Fruit fly (Drosophila melanogaster) whole organism: ENCODE measurements around the gene CG32856.

Experiments
- CG8478 ChIP-seq: fragments of >200 bp; optimal IDR thresholded peaks from 2 replicates; lab custom pipeline; 2018; ENCODE audit warnings: inconsistent platforms
- Dll ChIP-seq: fragments of >200 bp; optimal IDR thresholded peaks from 2 replicates; lab custom pipeline; 2017
- EcR ChIP-seq, 2 experiments: fragments of >200 bp; optimal IDR thresholded peaks; 2 replicates each; lab custom pipeline; 2017; ENCODE audit warnings: missing biosample characterization in 2 of 2, missing genetic modification characterization in 2 of 2, missing genetic modification reagents in 2 of 2
- pan ChIP-seq: fragments of >200 bp; optimal IDR thresholded peaks from 2 replicates; lab custom pipeline; 2017
- psq ChIP-seq: fragments of >200 bp; optimal IDR thresholded peaks from 2 replicates; lab custom pipeline; 2017
- usp ChIP-seq: fragments of >200 bp; optimal IDR thresholded peaks from 2 replicates; lab custom pipeline; 2017; ENCODE audit warnings: missing biosample characterization, missing genetic modification characterization, mixed read lengths

Gene CG32856

DNA sequence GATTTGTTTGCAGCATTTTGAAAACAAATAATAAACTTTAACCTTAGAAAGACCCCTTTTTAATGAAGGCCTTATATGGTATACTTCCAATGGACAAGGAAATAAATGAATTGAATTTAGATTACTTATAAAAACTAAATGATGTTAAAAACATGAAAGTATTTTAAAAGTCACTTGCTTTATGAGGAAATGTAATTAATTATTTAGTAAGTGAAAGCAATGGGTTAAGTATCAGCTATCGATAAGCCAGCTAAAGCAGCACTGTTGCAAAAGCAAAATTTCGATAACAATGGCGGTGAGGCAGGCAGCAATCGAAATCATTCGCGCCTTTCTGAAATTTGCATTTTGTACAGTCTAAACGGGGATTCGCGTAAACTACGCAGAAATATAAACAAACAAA is at the start of gene CG32856, which contains the start of gene Rbf2:
TSS of gene CG32856 (minus strand) at position 183 of the 400 bp plus-strand sequence.
TSS of gene Rbf2 (plus strand) at position 278 of the 400 bp plus-strand sequence.
- TF ChIP-seq Dll (no peak), CG8478 (no peak), pan (lab: Kevin White, UChicago) (no peak), usp (GFP tag; lab: Kevin White, UChicago) (no peak), psq (lab: Kevin White, UChicago) (no peak), EcR (GFP tag; optimal IDR thresholded peaks at IDR 0.05; lab: Kevin White, UChicago) (no peak)

DNA sequence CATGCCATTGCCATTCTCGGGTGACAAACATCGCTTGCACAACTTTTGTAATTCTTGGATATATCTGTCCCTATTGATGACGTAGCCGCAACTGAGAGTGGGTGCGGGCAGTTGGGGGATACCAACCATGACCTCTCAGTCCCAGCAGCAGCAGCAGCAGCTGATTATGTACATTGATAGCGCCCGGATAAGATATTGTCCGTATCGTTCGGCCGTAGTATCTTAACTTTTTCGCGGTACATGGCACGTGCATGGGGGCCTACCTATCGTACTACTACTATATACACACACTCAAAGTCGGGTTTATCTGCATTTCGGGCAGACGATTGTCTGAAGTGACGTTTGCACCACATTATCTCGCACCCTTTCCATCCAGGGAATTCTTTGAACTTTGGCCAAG is 49.4 kb upstream of the CG32856 start:
- TF ChIP-seq usp (GFP tag; lab: Kevin White, UChicago) (no peak), pan (lab: Kevin White, UChicago) (no peak), EcR (GFP tag; optimal IDR thresholded peaks at IDR 0.05; lab: Kevin White, UChicago) (no peak), CG8478 (no peak), Dll (no peak), psq (lab: Kevin White, UChicago) (no peak)

DNA sequence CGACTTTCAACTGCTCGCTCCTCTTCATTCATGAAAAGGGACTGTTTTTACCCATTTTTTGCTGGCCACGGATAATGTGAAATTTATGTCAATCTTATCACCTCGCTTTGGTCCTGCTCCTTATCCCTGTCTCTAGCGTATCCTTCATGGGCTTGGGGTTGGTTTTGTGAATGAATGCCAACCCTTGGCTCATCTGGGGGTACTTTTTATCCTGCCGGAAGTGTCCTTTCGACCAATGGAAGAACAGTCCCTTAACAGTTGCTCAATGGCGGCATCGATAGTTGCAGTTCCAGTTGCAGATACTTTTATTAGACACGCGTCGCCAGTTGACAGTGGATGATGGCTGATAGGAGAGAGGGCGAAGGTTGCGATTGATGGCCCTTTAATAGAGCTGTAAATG is 48.4 kb upstream of the CG32856 start:
- TF ChIP-seq pan (lab: Kevin White, UChicago) (no peak), EcR (GFP tag; optimal IDR thresholded peaks at IDR 0.05; lab: Kevin White, UChicago) (no peak), usp (GFP tag; lab: Kevin White, UChicago) (no peak), CG8478 (no peak), psq (lab: Kevin White, UChicago) (no peak), Dll (no peak)

DNA sequence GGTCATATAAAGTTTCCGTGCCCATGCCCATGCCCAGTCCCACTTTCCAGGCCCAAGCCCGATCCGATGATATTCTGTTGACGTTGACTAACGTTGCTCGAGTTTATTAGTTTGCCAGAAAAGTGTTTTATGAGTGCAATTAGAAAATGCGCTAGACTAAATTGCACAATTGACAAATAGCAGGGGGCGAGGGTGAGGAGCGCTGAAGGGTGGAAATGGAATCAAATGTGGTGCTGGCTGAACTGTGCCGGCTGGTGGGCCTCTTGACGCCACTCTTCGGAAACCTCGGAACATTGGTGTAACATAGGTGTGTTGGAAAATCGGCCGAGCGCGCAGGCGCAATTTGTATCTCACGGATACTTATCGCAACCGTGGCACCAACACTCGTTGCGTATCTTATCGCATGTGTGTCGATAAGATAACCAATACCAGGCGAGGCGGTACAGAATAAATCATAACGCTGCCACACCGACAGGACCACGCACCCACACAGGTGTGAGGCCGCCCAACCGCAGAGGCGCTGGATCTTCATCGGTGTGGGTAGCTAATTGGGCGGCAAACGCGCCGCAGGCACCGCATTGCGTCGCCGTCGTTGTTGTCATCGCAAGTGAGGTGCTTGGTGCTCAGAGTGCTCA is 46.7 kb upstream of the CG32856 start:
- no peak for TF ChIP-seq EcR (GFP tag; optimal IDR thresholded peaks at IDR 0.05; lab: Kevin White, UChicago)
- no peak for TF ChIP-seq Dll
- no peak for TF ChIP-seq pan (lab: Kevin White, UChicago)
- no peak for TF ChIP-seq usp (GFP tag; lab: Kevin White, UChicago)
- TF ChIP-seq psq (lab: Kevin White, UChicago), result no peak
- no peak for TF ChIP-seq CG8478

DNA sequence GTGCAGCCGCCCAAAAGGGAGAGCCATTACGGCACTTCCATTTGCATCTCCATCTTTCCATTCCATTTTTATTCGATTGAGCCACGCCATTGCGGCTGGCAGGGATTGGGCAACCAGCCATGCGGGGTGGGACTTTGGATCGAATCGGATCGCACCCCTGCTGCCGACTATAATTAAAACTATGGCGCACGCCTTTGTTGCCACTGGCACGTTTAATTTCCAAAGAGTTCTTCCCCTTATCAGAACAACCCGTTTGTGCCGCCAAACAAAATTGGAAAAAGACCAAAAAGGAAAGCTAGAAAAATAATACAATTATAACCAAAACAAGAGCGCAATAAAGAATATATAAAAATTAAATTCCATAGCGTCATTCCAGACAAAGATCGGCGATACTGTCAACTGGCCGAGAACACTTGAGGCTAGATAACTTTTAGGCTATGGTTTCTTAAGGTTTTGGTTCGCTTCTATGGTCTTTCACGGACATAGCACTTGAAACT is 44.9 kb upstream of the CG32856 start:
- TF ChIP-seq Dll (no peak), CG8478 (no peak), usp (GFP tag; lab: Kevin White, UChicago) (no peak), psq (lab: Kevin White, UChicago) (no peak)

DNA sequence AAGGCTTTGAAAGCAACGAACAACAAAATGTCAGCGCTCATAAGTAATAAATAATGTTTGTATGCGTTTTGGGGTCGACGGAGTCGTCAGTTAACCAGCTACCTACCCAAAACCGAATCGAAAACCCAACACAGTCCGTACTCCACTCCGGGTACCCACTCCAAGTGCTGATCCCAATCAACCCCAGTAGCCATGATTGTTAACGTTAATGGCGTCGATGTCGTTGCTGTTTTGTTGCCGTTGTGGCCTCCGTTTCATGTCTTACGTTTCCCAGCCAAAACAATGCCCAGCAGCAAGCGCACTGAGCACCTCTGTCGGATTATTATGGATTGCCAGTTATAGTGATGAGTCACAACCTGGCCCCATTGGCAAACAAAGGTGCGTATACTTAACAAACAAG is 43.9 kb upstream of the CG32856 start, which contains the start of gene GATAe:
TSS of gene GATAe (plus strand) at position 76 of the 400 bp plus-strand sequence.
- TF ChIP-seq EcR (GFP tag; optimal IDR thresholded peaks at IDR 0.05; lab: Kevin White, UChicago) (no peak), pan (lab: Kevin White, UChicago) (no peak), Dll (no peak), psq (lab: Kevin White, UChicago) (no peak), CG8478 (no peak), usp (GFP tag; lab: Kevin White, UChicago) (no peak)

DNA sequence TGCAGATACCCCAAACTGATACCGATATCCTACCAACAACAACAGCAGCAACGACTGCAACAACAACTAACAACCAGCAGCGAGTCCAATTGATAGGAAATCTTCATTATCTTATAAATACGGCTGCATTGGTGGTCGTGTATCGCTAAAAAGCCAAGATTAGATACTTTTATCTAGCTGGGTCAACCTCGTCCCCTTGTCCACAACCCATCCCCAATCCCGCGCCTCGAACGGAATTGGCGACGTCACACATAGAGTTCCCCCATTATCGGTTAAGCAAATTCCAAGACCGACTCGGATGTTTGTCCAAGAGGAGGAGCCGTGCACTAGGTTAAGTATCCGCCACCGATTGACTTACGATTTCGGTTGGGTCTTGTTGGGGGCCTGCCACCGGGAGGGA is 43.1 kb upstream of the CG32856 start:
- no peak for TF ChIP-seq Dll
- no peak for TF ChIP-seq CG8478
- no peak for TF ChIP-seq EcR (GFP tag; optimal IDR thresholded peaks at IDR 0.05; lab: Kevin White, UChicago)
- no peak for TF ChIP-seq usp (GFP tag; lab: Kevin White, UChicago)
- TF ChIP-seq psq (lab: Kevin White, UChicago), result no peak
- TF ChIP-seq pan (lab: Kevin White, UChicago), result no peak

DNA sequence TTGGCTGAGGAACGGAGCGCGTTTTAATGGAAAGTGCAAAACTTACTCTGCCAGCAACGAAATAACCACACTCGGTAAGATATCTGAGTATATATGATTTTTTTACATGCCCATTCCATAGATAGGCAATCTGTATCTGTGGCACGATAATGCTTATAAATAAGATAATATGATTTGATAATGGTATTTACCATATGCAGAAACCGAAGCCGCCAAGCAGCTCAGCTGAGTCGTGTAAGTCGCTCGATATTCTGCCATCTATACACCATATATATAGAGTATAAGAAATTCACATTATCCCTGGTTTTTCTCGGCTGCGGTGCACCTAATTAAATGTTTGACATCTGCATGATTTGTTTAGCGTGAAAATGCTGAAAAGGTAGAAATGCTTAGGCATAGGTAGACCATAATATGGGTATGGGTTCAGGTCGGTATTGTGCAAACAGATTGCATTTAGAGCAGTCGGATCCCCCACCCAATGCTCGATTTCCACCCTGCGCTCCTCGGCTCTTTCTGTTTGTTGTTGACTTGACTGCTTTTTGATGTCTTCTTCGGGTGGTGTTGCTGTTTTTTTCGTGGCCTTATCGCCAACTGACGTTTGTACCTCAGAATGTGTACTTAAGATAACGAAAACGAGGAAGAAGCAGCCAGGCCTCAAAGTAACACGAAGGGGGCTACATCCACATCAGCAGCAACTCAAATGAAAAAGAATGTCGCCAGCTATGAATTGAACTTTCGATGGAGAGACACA is 41.8 kb upstream of the CG32856 start:
- no peak for TF ChIP-seq Dll
- no peak for TF ChIP-seq psq (lab: Kevin White, UChicago)
- TF ChIP-seq pan (lab: Kevin White, UChicago), result no peak

DNA sequence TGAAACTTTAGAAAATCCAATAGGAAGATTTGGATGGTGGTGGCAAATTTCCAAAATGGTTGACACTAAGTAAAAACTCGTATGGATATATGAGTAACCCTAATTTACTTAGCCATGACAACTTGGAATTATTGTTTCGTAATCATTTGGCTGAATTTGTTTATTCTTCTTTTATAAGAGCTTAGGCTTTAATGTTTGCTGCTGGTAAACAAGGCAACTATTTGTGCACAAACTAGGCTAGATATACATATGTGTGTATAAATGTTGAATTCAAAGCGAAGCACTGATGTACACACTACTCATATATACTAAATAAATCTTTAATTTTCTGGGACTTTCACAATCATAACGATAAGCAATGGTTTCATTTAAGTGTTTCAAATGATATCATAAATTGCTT is 40.8 kb upstream of the CG32856 start:
- TF ChIP-seq psq (lab: Kevin White, UChicago) (no peak), usp (GFP tag; lab: Kevin White, UChicago) (no peak), CG8478 (no peak), EcR (GFP tag; optimal IDR thresholded peaks at IDR 0.05; lab: Kevin White, UChicago) (no peak)

DNA sequence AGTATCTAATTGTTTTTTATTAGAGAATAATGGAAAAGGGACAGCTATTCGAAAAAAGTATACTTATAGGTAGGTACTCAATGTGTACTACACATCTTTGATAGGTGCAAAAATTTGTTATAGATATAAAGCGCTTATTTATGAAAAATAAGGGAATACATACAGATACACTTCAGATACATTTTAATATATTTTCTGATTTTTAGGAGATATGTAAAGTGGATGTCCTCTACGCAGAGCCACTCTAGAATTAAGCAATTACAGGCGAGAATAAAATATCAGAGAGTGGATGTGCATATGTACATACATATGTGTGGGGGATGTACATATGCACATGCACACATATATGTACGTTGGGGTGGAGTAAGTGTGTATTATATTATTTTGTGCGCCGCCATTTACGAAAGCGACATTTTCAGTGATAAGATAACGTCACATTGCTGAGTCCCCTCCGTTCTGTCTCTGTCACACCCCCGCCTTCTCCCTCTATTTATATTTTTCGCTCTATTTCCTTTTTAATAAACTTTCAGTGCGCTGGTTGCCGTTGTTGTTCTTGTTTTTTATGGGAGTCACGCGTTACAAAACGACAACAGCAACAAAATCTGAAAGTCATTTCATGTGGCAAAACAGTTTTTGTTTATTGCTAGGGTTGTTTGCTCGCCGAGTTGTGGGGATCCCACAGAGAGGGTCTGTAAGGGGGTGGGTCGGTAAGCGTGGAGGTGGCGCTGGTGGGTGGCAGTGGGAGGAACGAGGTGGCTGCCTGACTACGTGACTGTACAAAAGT is 39.7 kb upstream of the CG32856 start:
- TF ChIP-seq CG8478, result no peak
- no peak for TF ChIP-seq Dll
- TF ChIP-seq usp (GFP tag; lab: Kevin White, UChicago), result no peak
- no peak for TF ChIP-seq psq (lab: Kevin White, UChicago)
- no peak for TF ChIP-seq EcR (GFP tag; optimal IDR thresholded peaks at IDR 0.05; lab: Kevin White, UChicago)
- TF ChIP-seq pan (lab: Kevin White, UChicago), result no peak

DNA sequence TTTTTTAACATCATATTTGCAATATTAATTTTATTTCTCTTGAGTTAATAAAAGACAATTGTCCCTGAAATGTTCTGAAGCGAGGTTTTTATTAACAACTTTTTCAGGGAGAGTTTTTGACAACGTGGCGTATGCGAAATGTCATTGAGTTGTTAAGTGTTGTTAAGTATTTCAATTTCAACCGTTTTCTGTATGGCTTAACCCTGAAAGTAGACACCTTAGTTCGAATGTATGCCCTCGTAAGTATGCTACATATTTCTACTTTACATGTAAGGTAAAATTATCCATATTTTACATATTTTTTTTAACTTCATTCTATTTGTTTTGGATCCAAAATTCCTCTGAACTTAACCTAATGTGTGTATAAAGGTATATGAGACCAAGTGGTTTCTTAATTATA is 38.9 kb upstream of the CG32856 start:
- TF ChIP-seq pan (lab: Kevin White, UChicago), result no peak
